Worm (Caenorhabditis elegans): ENCODE data around the gene C39E9.12.
A peak's percentile ranks its signal among the peaks of the same experiment; 100 is the strongest.

The C39E9.12 gene

ce11 chrIV:13056026-13056425 lies 37.8 kb upstream of the C39E9.12 start, which contains the start of gene scl-1:
Gene scl-1, plus strand, starts transcription at chrIV:13056326.
- TF ChIP-seq egl-27 (tag; optimal IDR thresholded peaks at IDR 0.05) = no peak
- TF ChIP-seq lin-15B (tag; optimal IDR thresholded peaks at IDR 0.05) = no peak
- TF ChIP-seq zag-1 (tag; optimal IDR thresholded peaks at IDR 0.05) = no peak

DNA sequence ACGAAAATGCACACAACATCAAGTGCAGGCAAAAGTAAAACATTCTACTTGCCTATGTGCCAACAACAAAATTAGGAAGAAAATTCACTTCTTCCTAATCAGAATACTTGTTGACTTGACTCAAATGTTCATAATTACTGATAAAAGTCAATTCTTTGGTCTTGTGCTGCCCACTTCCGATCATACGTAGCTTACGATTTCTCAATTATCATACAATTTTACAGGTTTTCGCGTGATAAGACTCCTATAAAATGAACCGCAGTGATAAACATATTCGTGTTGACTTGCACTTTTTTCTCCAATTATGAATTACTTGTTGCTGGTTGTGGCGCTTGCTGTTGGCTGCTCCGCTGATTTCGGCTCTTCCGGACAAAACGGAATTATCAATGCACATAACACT lies 36.4 kb upstream of the C39E9.12 start, which contains the start of gene scl-2:
scl-2 (plus strand) TSS at position 293 of the 400 bp plus-strand sequence.
- TF ChIP-seq mdl-1 (tag; optimal IDR thresholded peaks at IDR 0.05) (no peak), fkh-2 (tag; optimal IDR thresholded peaks at IDR 0.05) (no peak), nhr-237 (tag; optimal IDR thresholded peaks at IDR 0.05) (no peak), sea-2 (GFP tag; optimal IDR thresholded peaks at IDR 0.05) (no peak), pha-4 (tag; optimal IDR thresholded peaks at IDR 0.05) (peak; percentile 73), elt-3 (tag; optimal IDR thresholded peaks at IDR 0.05) (no peak), egl-5 (tag; optimal IDR thresholded peaks at IDR 0.05) (no peak), ceh-28 (tag; optimal IDR thresholded peaks at IDR 0.05) (no peak), mml-1 (tag; optimal IDR thresholded peaks at IDR 0.05) (no peak), R02D3.7 (tag; optimal IDR thresholded peaks at IDR 0.05) (no peak), nhr-67 (tag; optimal IDR thresholded peaks at IDR 0.05) (no peak), elt-2 (tag; optimal IDR thresholded peaks at IDR 0.05) (peak; percentile 99), ama-1 (optimal IDR thresholded peaks at IDR 0.05) (no peak), nhr-12 (tag; optimal IDR thresholded peaks at IDR 0.05) (no peak), snpc-4 (tag; optimal IDR thresholded peaks at IDR 0.05) (no peak), aly-2 (tag; optimal IDR thresholded peaks at IDR 0.05) (no peak), jun-1 (tag; optimal IDR thresholded peaks at IDR 0.05) (peak; percentile 96), ceh-82 (tag; optimal IDR thresholded peaks at IDR 0.05) (no peak), nhr-76 (tag; optimal IDR thresholded peaks at IDR 0.05) (no peak), egl-27 (tag; optimal IDR thresholded peaks at IDR 0.05) (no peak), fos-1 (tag; optimal IDR thresholded peaks at IDR 0.05) (no peak), ceh-16 (tag; optimal IDR thresholded peaks at IDR 0.05) (no peak), pqm-1 (tag; optimal IDR thresholded peaks at IDR 0.05) (peak; percentile 99), elt-1 (tag; optimal IDR thresholded peaks at IDR 0.05) (no peak), skn-1 (tag; optimal IDR thresholded peaks at IDR 0.05) (peak; percentile 19), ztf-11 (tag; optimal IDR thresholded peaks at IDR 0.05) (no peak), ztf-4 (tag; optimal IDR thresholded peaks at IDR 0.05) (no peak), nhr-23 (tag; optimal IDR thresholded peaks at IDR 0.05) (no peak)

DNA sequence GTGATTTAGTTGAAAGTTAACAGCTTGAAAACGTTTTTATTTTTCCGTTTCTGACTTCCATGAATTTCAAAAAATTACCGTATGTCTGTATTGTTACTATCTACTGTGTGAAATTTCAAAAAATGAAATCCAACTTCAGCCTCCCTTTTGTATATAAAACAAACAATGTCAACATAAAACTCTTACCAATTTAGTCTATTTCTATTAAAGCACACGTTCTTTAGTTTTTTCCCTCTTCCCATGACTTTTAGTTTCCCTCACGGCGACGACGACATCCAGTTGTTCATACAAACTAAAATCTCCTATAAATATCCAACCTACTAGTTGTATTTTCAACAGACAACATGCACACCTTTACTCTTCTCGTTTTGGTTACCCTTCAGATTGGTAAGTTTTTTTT lies 34.5 kb upstream of the C39E9.12 start, which contains the start of gene scl-3:
scl-3 (plus strand) TSS at position 301 of the 400 bp plus-strand sequence.
- TF ChIP-seq fos-1 (tag; optimal IDR thresholded peaks at IDR 0.05) = no peak
- no peak for TF ChIP-seq pha-4 (tag; optimal IDR thresholded peaks at IDR 0.05)
- no peak for TF ChIP-seq lsy-12 (tag; optimal IDR thresholded peaks at IDR 0.05)
- TF ChIP-seq sea-2 (GFP tag; optimal IDR thresholded peaks at IDR 0.05) = no peak
- no peak for TF ChIP-seq elt-2 (tag; optimal IDR thresholded peaks at IDR 0.05)
- no peak for TF ChIP-seq daf-12 (tag; optimal IDR thresholded peaks at IDR 0.05)
- no peak for TF ChIP-seq aly-2 (tag; optimal IDR thresholded peaks at IDR 0.05)
- TF ChIP-seq nhr-25 (tag; optimal IDR thresholded peaks at IDR 0.05) = no peak
- no peak for TF ChIP-seq nhr-67 (tag; optimal IDR thresholded peaks at IDR 0.05)
- no peak for TF ChIP-seq nhr-12 (tag; optimal IDR thresholded peaks at IDR 0.05)
- no peak for TF ChIP-seq zag-1 (tag; optimal IDR thresholded peaks at IDR 0.05)
- no peak for TF ChIP-seq elt-3 (tag; optimal IDR thresholded peaks at IDR 0.05)
- TF ChIP-seq ZK546.5 (tag; optimal IDR thresholded peaks at IDR 0.05) = no peak
- no peak for TF ChIP-seq ceh-28 (tag; optimal IDR thresholded peaks at IDR 0.05)
- TF ChIP-seq unc-62 (GFP tag; optimal IDR thresholded peaks at IDR 0.05) = no peak
- no peak for TF ChIP-seq tbx-2 (tag; optimal IDR thresholded peaks at IDR 0.05)
- TF ChIP-seq unc-39 (tag; optimal IDR thresholded peaks at IDR 0.05) = no peak
- no peak for TF ChIP-seq ama-1 (optimal IDR thresholded peaks at IDR 0.05)
- TF ChIP-seq jun-1 (tag; optimal IDR thresholded peaks at IDR 0.05) = no peak
- no peak for TF ChIP-seq snpc-4 (tag; optimal IDR thresholded peaks at IDR 0.05)

ce11 chrIV:13063714-13064113 lies 30.1 kb upstream of the C39E9.12 start, which contains the start of gene scl-5:
Gene scl-5, plus strand, starts transcription at chrIV:13064014.
- no peak for TF ChIP-seq nhr-25 (tag; optimal IDR thresholded peaks at IDR 0.05)
- no peak for TF ChIP-seq snpc-4 (tag; optimal IDR thresholded peaks at IDR 0.05)
- TF ChIP-seq hmg-11 (tag; optimal IDR thresholded peaks at IDR 0.05) = no peak
